Worm (Caenorhabditis elegans): ENCODE data around the gene tag-290.

tag-290 gene

DNA sequence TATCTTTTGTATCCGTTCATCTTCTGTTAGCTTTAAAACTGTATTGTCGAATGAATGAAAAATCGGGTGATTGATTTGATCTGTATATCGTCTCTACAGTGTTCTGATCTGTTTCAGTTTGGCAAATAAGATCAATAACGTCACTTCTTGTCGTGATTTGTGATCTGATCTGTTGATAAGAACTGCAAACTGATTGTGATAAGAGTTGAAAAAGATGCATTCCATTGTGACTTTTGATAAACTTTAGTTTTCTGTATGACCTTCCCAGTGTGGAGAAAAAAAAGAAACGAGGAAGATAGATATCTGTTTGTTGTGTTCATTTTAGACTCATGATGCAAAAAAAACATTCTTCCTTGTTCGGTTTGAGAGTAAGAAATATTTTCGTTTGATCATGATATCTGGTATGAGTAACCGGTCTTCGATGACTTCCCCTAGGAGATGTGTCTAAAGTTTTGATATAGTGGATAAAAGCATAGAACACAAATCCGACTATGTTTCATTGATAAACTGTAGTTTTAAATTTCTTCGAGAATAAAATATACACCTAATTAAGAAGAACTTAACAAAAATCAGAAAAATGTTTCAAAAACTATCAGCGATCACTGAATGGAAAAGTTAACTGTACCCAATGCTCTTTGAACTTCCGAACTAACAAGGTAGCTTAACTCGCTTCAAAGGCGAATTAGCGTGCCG lies 1.8 kb downstream of the tag-290 start (continued):
- TF ChIP-seq lin-38 (GFP tag; IDR thresholded peaks at IDR 0.05): no peak
- no peak for TF ChIP-seq attf-4 (tag; optimal IDR thresholded peaks at IDR 0.05)
- TF ChIP-seq daf-19 (GFP tag; conservative IDR thresholded peaks at IDR 0.05): no peak
- no peak for TF ChIP-seq saeg-2 (GFP tag; IDR thresholded peaks at IDR 0.05)
- peak; percentile 26 for TF ChIP-seq mep-1 (tag; optimal IDR thresholded peaks at IDR 0.05)
- no peak for TF ChIP-seq lin-39 (tag; optimal IDR thresholded peaks at IDR 0.05)
- no peak for TF ChIP-seq duxl-1 (tag; optimal IDR thresholded peaks at IDR 0.05; ENCODE audit: poor library complexity)
- no peak for TF ChIP-seq nhr-77 (tag; optimal IDR thresholded peaks at IDR 0.05)
- TF ChIP-seq F37D6.2 (tag; optimal IDR thresholded peaks at IDR 0.05): no peak
- no peak for TF ChIP-seq vab-7 (GFP tag; IDR thresholded peaks at IDR 0.05)
- TF ChIP-seq aly-2 (tag; optimal IDR thresholded peaks at IDR 0.05): no peak
- TF ChIP-seq F49E8.2 (tag; optimal IDR thresholded peaks at IDR 0.05; ENCODE audit: borderline replicate concordance): no peak
- TF ChIP-seq fos-1 (tag; optimal IDR thresholded peaks at IDR 0.05): no peak
- no peak for TF ChIP-seq lir-3 (tag; optimal IDR thresholded peaks at IDR 0.05)
- 0 out of 2 replicates have a peak, but pooled peaks have one; percentile 16 for TF ChIP-seq php-3 (GFP tag; IDR thresholded peaks at IDR 0.05)
- peak; percentile 81 for TF ChIP-seq dve-1 (tag; optimal IDR thresholded peaks at IDR 0.05; ENCODE audit: insufficient read depth)
- TF ChIP-seq egl-27 (tag; optimal IDR thresholded peaks at IDR 0.05): no peak
- no peak for TF ChIP-seq mxl-2 (GFP tag; conservative IDR thresholded peaks at IDR 0.05)
- no peak for TF ChIP-seq spr-3 (GFP tag; optimal IDR thresholded peaks at IDR 0.05)
- TF ChIP-seq dmd-8 (GFP tag; IDR thresholded peaks at IDR 0.05): no peak
- TF ChIP-seq D1046.2 (GFP tag; IDR thresholded peaks at IDR 0.05): no peak
- TF ChIP-seq nhr-10 (tag; optimal IDR thresholded peaks at IDR 0.05): no peak
- TF ChIP-seq nhr-102 (tag; optimal IDR thresholded peaks at IDR 0.05): no peak
- TF ChIP-seq nhr-42 (GFP tag; IDR thresholded peaks at IDR 0.05): no peak
- peak; percentile 50 for TF ChIP-seq mxl-3 (GFP tag; optimal IDR thresholded peaks at IDR 0.05)
- no peak for TF ChIP-seq unc-39 (tag; optimal IDR thresholded peaks at IDR 0.05)
- peak; percentile 68 for TF ChIP-seq nhr-28 (tag; optimal IDR thresholded peaks at IDR 0.05)
- TF ChIP-seq madf-5 (GFP tag; IDR thresholded peaks at IDR 0.05): no peak
- no peak for TF ChIP-seq zag-1 (tag; optimal IDR thresholded peaks at IDR 0.05)
- no peak for TF ChIP-seq Y5F2A.4 (GFP tag; optimal IDR thresholded peaks at IDR 0.05)
- no peak for TF ChIP-seq cey-2 (tag; optimal IDR thresholded peaks at IDR 0.05; ENCODE audit: borderline replicate concordance, insufficient read depth)
- no peak for TF ChIP-seq zip-2 (tag; optimal IDR thresholded peaks at IDR 0.05)
- no peak for TF ChIP-seq lim-7 (GFP tag; IDR thresholded peaks at IDR 0.05)
- TF ChIP-seq ceh-28 (tag; optimal IDR thresholded peaks at IDR 0.05): no peak
- TF ChIP-seq T26A8.4 (GFP tag; IDR thresholded peaks at IDR 0.05): no peak
- TF ChIP-seq dmd-9 (GFP tag; IDR thresholded peaks at IDR 0.05): no peak
- no peak for TF ChIP-seq unc-62 (GFP tag; optimal IDR thresholded peaks at IDR 0.05 in 1 of 2)
- TF ChIP-seq unc-62 (tag; optimal IDR thresholded peaks at IDR 0.05): no peak
- TF ChIP-seq zfp-2 (tag; optimal IDR thresholded peaks at IDR 0.05): no peak
- TF ChIP-seq F44E2.7 (GFP tag; IDR thresholded peaks at IDR 0.05): no peak
- no peak for TF ChIP-seq ceh-20 (GFP tag; IDR thresholded peaks at IDR 0.05)
- TF ChIP-seq Y75B8A.6 (GFP tag; IDR thresholded peaks at IDR 0.05): no peak
- peak; percentile 65 for TF ChIP-seq nhr-48 (tag; optimal IDR thresholded peaks at IDR 0.05)
- no peak for TF ChIP-seq ctbp-1 (GFP tag; IDR thresholded peaks at IDR 0.05)
- TF ChIP-seq nhr-6 (tag; optimal IDR thresholded peaks at IDR 0.05): no peak
- TF ChIP-seq zip-11 (GFP tag; IDR thresholded peaks at IDR 0.05): no peak
- TF ChIP-seq hlh-11 (tag; optimal IDR thresholded peaks at IDR 0.05): peak; percentile 52
- no peak for TF ChIP-seq rbr-2 (tag; optimal IDR thresholded peaks at IDR 0.05)
- TF ChIP-seq nhr-25 (tag; optimal IDR thresholded peaks at IDR 0.05; ENCODE audit: borderline replicate concordance, insufficient read depth): peak; percentile 85
- no peak for TF ChIP-seq unc-130 (GFP tag; optimal IDR thresholded peaks at IDR 0.05)
- no peak for TF ChIP-seq madf-9 (GFP tag; conservative IDR thresholded peaks at IDR 0.05)
